Worm (Caenorhabditis elegans) whole organism, late embryonic: ENCODE measurements around the gene hlh-34.

ENCODE experiments used
- C08G9.2 ChIP-seq: sonication (generic microtip); optimal IDR thresholded peaks from 2 replicates; lab custom pipeline; 2016; ENCODE audit warnings: mild to moderate bottlenecking, missing genetic modification characterization, moderate library complexity, missing compliant biosample characterization
- C38D4.7 ChIP-seq: fragments of 200-800 bp; sonication (Bioruptor generic); optimal IDR thresholded peaks from 2 replicates; lab custom pipeline; 2018; ENCODE audit warnings: mild to moderate bottlenecking, missing genetic modification characterization, moderate library complexity, missing compliant biosample characterization
- K02D7.2 ChIP-seq: sonication (generic microtip); optimal IDR thresholded peaks from 2 replicates; lab custom pipeline; 2017; ENCODE audit warnings: mild to moderate bottlenecking, missing genetic modification characterization, missing compliant biosample characterization
- K09A11.1 ChIP-seq: sonication (generic microtip); optimal IDR thresholded peaks from 2 replicates; lab custom pipeline; 2017; ENCODE audit warnings: antibody characterized with exemption, mild to moderate bottlenecking, missing genetic modification characterization, missing compliant biosample characterization; ENCODE audit not compliant: insufficient read depth
- T23F11.4 ChIP-seq: fragments of 200-800 bp; sonication (Bioruptor generic); optimal IDR thresholded peaks from 2 replicates; lab custom pipeline; 2018; ENCODE audit warnings: mild to moderate bottlenecking, missing genetic modification characterization, missing compliant biosample characterization
- ahr-1 ChIP-seq: sonication (generic microtip); optimal IDR thresholded peaks from 2 replicates; lab custom pipeline; 2016; ENCODE audit warnings: missing genetic modification characterization, missing compliant biosample characterization
- ceh-14 ChIP-seq: sonication (generic microtip); optimal IDR thresholded peaks from 2 replicates; lab custom pipeline; 2016; ENCODE audit warnings: missing genotype, missing genetic modification characterization, missing compliant biosample characterization
- ceh-18 ChIP-seq: sonication (generic microtip); optimal IDR thresholded peaks from 2 replicates; lab custom pipeline; 2016; ENCODE audit warnings: missing genetic modification characterization, missing compliant biosample characterization
- ceh-19 ChIP-seq: fragments of 200-800 bp; sonication (Bioruptor generic); optimal IDR thresholded peaks from 2 replicates; lab custom pipeline; 2018; ENCODE audit warnings: mild to moderate bottlenecking, missing genetic modification characterization, missing compliant biosample characterization
- ceh-2 ChIP-seq: sonication (generic microtip); optimal IDR thresholded peaks from 2 replicates; lab custom pipeline; 2016; ENCODE audit warnings: missing genotype, missing genetic modification characterization, missing compliant biosample characterization
- ceh-22 ChIP-seq: sonication (generic microtip); optimal IDR thresholded peaks from 2 replicates; lab custom pipeline; 2017; ENCODE audit warnings: missing biosample characterization, missing genetic modification characterization
- ceh-34 ChIP-seq: sonication (generic microtip); optimal IDR thresholded peaks from 2 replicates; lab custom pipeline; 2016; ENCODE audit warnings: mild to moderate bottlenecking, missing genetic modification characterization, missing compliant biosample characterization
- ceh-48 ChIP-seq: sonication (generic microtip); optimal IDR thresholded peaks from 2 replicates; lab custom pipeline; 2016; ENCODE audit warnings: missing genetic modification characterization, inconsistent platforms, missing compliant biosample characterization
- ceh-9 ChIP-seq: sonication (generic microtip); optimal IDR thresholded peaks from 2 replicates; lab custom pipeline; 2016; ENCODE audit warnings: mild to moderate bottlenecking, missing genetic modification characterization, inconsistent platforms, missing compliant biosample characterization
- dmd-4 ChIP-seq: sonication (generic microtip); optimal IDR thresholded peaks from 2 replicates; lab custom pipeline; 2016; ENCODE audit warnings: borderline replicate concordance, missing genetic modification characterization, missing compliant biosample characterization
- elt-2 ChIP-seq: sonication (generic microtip); optimal IDR thresholded peaks from 2 replicates; lab custom pipeline; 2016; ENCODE audit warnings: missing genetic modification reagents, missing genetic modification characterization, missing compliant biosample characterization
- elt-4 ChIP-seq: sonication (generic microtip); optimal IDR thresholded peaks from 2 replicates; lab custom pipeline; 2016; ENCODE audit warnings: missing genetic modification characterization, missing compliant biosample characterization
- ets-4 ChIP-seq: sonication (generic microtip); optimal IDR thresholded peaks from 2 replicates; lab custom pipeline; 2016; ENCODE audit warnings: missing genetic modification characterization, missing compliant biosample characterization
- fkh-10 ChIP-seq: fragments of 150-350 bp; optimal IDR thresholded peaks from 2 replicates; lab custom pipeline; 2014; ENCODE audit warnings: missing biosample characterization, missing genetic modification reagents, missing genetic modification characterization
- fkh-6 ChIP-seq: sonication (generic microtip); optimal IDR thresholded peaks from 2 replicates; lab custom pipeline; 2016; ENCODE audit warnings: missing genetic modification characterization, missing compliant biosample characterization
- hlh-13 ChIP-seq: fragments of 200-800 bp; sonication (Bioruptor generic); optimal IDR thresholded peaks from 2 replicates; lab custom pipeline; 2018; ENCODE audit warnings: mild to moderate bottlenecking, missing genetic modification characterization, missing compliant biosample characterization
- hlh-15 ChIP-seq: sonication (generic microtip); optimal IDR thresholded peaks from 2 replicates; lab custom pipeline; 2016; ENCODE audit warnings: missing genetic modification characterization, missing compliant biosample characterization
- hlh-30 ChIP-seq: sonication (generic microtip); optimal IDR thresholded peaks from 2 replicates; lab custom pipeline; 2017; ENCODE audit warnings: antibody characterized with exemption, missing genetic modification characterization, missing compliant biosample characterization; ENCODE audit not compliant: insufficient read depth
- lim-6 ChIP-seq: sonication (generic microtip); optimal IDR thresholded peaks from 2 replicates; lab custom pipeline; 2016; ENCODE audit warnings: missing genetic modification characterization, missing compliant biosample characterization
- nfya-1 ChIP-seq: sonication (generic microtip); optimal IDR thresholded peaks from 2 replicates; lab custom pipeline; 2017; ENCODE audit warnings: missing genetic modification characterization, mild to moderate bottlenecking, missing compliant biosample characterization, antibody characterized with exemption, moderate library complexity
- odd-2 ChIP-seq: sonication (generic microtip); optimal IDR thresholded peaks from 2 replicates; lab custom pipeline; 2017; ENCODE audit warnings: antibody characterized with exemption, mild to moderate bottlenecking, missing genetic modification characterization, missing compliant biosample characterization
- pag-3 ChIP-seq: sonication (generic microtip); optimal IDR thresholded peaks from 2 replicates; lab custom pipeline; 2016; ENCODE audit warnings: missing compliant biosample characterization, missing genetic modification characterization, borderline replicate concordance
- pat-9 ChIP-seq: fragments of 200-800 bp; sonication (Bioruptor generic); optimal IDR thresholded peaks from 2 replicates; lab custom pipeline; 2018; ENCODE audit warnings: mild to moderate bottlenecking, missing genetic modification characterization, moderate library complexity, missing compliant biosample characterization
- pha-2 ChIP-seq: sonication (generic microtip); optimal IDR thresholded peaks from 2 replicates; lab custom pipeline; 2017; ENCODE audit warnings: mild to moderate bottlenecking, missing genetic modification characterization, missing compliant biosample characterization
- pqm-1 ChIP-seq: sonication (generic microtip); optimal IDR thresholded peaks from 2 replicates; lab custom pipeline; 2016; ENCODE audit warnings: missing genetic modification characterization, missing compliant biosample characterization
- ref-2 ChIP-seq: sonication (generic microtip); optimal IDR thresholded peaks from 2 replicates; lab custom pipeline; 2016; ENCODE audit warnings: missing genetic modification characterization, missing compliant biosample characterization
- rnt-1 ChIP-seq: sonication (generic microtip); optimal IDR thresholded peaks from 2 replicates; lab custom pipeline; 2016; ENCODE audit warnings: missing genetic modification characterization, missing compliant biosample characterization
- sox-2 ChIP-seq: fragments of 200-800 bp; sonication (Bioruptor generic); IDR thresholded peaks from 2 replicates; pipeline ENCODE4 v1.3.6; 2022; ENCODE audit warnings: missing genetic modification reagents, missing genetic modification characterization, missing compliant biosample characterization
- tbx-2 ChIP-seq: sonication (generic microtip); optimal IDR thresholded peaks from 2 replicates; lab custom pipeline; 2016; ENCODE audit warnings: missing genetic modification characterization, missing compliant biosample characterization
- tbx-7 ChIP-seq: sonication (generic microtip); optimal IDR thresholded peaks from 2 replicates; lab custom pipeline; 2016; ENCODE audit warnings: missing genotype, missing genetic modification characterization, missing compliant biosample characterization
- unc-42 ChIP-seq: sonication (generic microtip); optimal IDR thresholded peaks from 2 replicates; lab custom pipeline; 2016; ENCODE audit warnings: missing genotype, missing genetic modification characterization, missing compliant biosample characterization
- unc-55 ChIP-seq: sonication (generic microtip); optimal IDR thresholded peaks from 2 replicates; lab custom pipeline; 2017; ENCODE audit warnings: missing biosample characterization, missing genetic modification reagents, missing genetic modification characterization
- zip-5 ChIP-seq: sonication (generic microtip); optimal IDR thresholded peaks from 2 replicates; lab custom pipeline; 2016; ENCODE audit warnings: missing genetic modification characterization, missing compliant biosample characterization

Gene hlh-34

DNA sequence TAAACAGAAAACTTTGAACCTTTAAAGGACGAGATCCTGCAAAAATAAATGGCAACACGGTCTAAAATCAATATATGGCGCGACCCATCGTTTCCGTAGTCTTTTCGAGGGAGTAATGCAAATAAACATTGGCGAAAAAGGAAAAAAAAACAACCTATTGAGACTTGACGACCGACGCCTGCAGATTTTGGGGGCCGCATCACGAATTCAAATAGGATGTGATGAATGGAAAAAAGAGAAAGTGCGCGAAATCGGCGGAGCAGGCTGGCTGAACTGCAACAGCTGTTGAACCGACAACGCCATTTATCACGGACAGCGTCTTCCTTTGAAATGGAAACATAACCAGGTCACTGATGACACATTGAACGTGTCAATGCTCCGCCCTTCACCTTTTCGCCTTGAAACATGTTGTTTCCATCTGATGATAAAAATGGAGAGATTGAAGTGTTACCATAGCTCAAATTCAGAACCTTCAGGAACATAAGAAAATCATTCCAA lies 49.3 kb downstream of the hlh-34 start:
- no peak for TF ChIP-seq zip-5 (tag; lab: Kevin White, UChicago)
- TF ChIP-seq pag-3 (tag; lab: Kevin White, UChicago): no peak
- TF ChIP-seq K09A11.1 (tag; lab: Kevin White, UChicago): no peak
- TF ChIP-seq pqm-1 (tag; lab: Kevin White, UChicago): no peak
- TF ChIP-seq ahr-1 (tag; lab: Kevin White, UChicago): no peak
- peak; percentile 13 for TF ChIP-seq unc-55 (GFP tag; lab: Kevin White, UChicago)

ce11 chrV:13657291-13657690 lies 49.9 kb downstream of the hlh-34 start:
- TF ChIP-seq pat-9 (tag; lab: Kevin White, UChicago) (no peak), C08G9.2 (tag; lab: Kevin White, UChicago) (no peak), nfya-1 (tag; lab: Kevin White, UChicago) (no peak), ceh-19 (GFP tag; lab: Kevin White, UChicago) (no peak), hlh-15 (tag; lab: Kevin White, UChicago) (no peak), hlh-30 (tag; lab: Kevin White, UChicago) (peak; percentile 71), ceh-2 (tag; lab: Kevin White, UChicago) (no peak), C38D4.7 (GFP tag; lab: Kevin White, UChicago) (no peak), T23F11.4 (GFP tag; lab: Kevin White, UChicago) (no peak), tbx-7 (tag; lab: Kevin White, UChicago) (no peak), ceh-18 (tag; lab: Kevin White, UChicago) (peak; percentile 19), elt-4 (tag; lab: Kevin White, UChicago) (no peak), sox-2 (no peak), ceh-34 (tag; lab: Kevin White, UChicago) (no peak), fkh-6 (tag; lab: Kevin White, UChicago) (no peak), elt-2 (tag; lab: Kevin White, UChicago) (peak; percentile 57), ref-2 (tag; lab: Kevin White, UChicago) (no peak)

- TF ChIP-seq hlh-13 (GFP tag; lab: Kevin White, UChicago) (no peak), tbx-2 (tag; lab: Kevin White, UChicago) (no peak), ceh-22 (no peak), ceh-48 (no peak), dmd-4 (tag; lab: Kevin White, UChicago) (no peak), ceh-9 (tag; lab: Kevin White, UChicago) (no peak), rnt-1 (tag; lab: Kevin White, UChicago) (no peak), hlh-15 (tag; lab: Kevin White, UChicago) (no peak), unc-42 (tag; lab: Kevin White, UChicago) (no peak), ahr-1 (tag; lab: Kevin White, UChicago) (no peak), ceh-19 (GFP tag; lab: Kevin White, UChicago) (no peak), K09A11.1 (tag; lab: Kevin White, UChicago) (no peak), unc-55 (GFP tag; lab: Kevin White, UChicago) (peak; percentile 57), ets-4 (tag; lab: Kevin White, UChicago) (no peak), elt-2 (tag; lab: Kevin White, UChicago) (peak; percentile 53), ceh-14 (tag; lab: Kevin White, UChicago) (no peak), fkh-10 (GFP tag; lab: Kevin White, UChicago) (no peak), lim-6 (no peak), K02D7.2 (tag; lab: Kevin White, UChicago) (no peak), sox-2 (no peak), odd-2 (no peak), pqm-1 (tag; lab: Kevin White, UChicago) (no peak), ceh-2 (tag; lab: Kevin White, UChicago) (no peak), C38D4.7 (GFP tag; lab: Kevin White, UChicago) (no peak), pag-3 (tag; lab: Kevin White, UChicago) (no peak), ref-2 (tag; lab: Kevin White, UChicago) (peak; percentile 29), pha-2 (tag; lab: Kevin White, UChicago) (no peak)
- TF ChIP-seq, all 69 proteins: peak for 3
These were observed 50.6 kb downstream of the hlh-34 start for ce11 chrV:13656346-13657254.
